Worm (Caenorhabditis elegans) whole organism, mixed stage, embryonic: ENCODE data around the gene C02F5.2.

Source experiments
- M03D4.4 ChIP-seq: sonication (generic microtip); optimal IDR thresholded peaks from 2 replicates; lab custom pipeline; 2017; ENCODE audit warnings: mild to moderate bottlenecking, missing genetic modification characterization, missing compliant biosample characterization
- elt-3 ChIP-seq: fragments of 150-350 bp; optimal IDR thresholded peaks from 2 replicates; lab custom pipeline; 2014; ENCODE audit warnings: missing biosample characterization, missing genetic modification characterization
- lin-13 ChIP-seq: fragments of 150-350 bp; optimal IDR thresholded peaks from 2 replicates; lab custom pipeline; 2014; ENCODE audit warnings: missing biosample characterization, missing genetic modification characterization
- lsy-2 ChIP-seq: fragments of 150-350 bp; optimal IDR thresholded peaks from 2 replicates; lab custom pipeline; 2014; ENCODE audit warnings: missing biosample characterization, missing genetic modification characterization
- nhr-237 ChIP-seq: fragments of 150-350 bp; optimal IDR thresholded peaks from 2 replicates; lab custom pipeline; 2014; ENCODE audit warnings: missing biosample characterization, missing genetic modification characterization
- nhr-28 ChIP-seq: fragments of 150-350 bp; optimal IDR thresholded peaks from 2 replicates; lab custom pipeline; 2014; ENCODE audit warnings: missing biosample characterization, missing genetic modification characterization
- unc-120 ChIP-seq: sonication (generic microtip); optimal IDR thresholded peaks from 2 replicates; lab custom pipeline; 2017; ENCODE audit warnings: missing genetic modification characterization, missing compliant biosample characterization; ENCODE audit not compliant: poor library complexity, severe bottlenecking
- unc-39 ChIP-seq: fragments of 150-350 bp; optimal IDR thresholded peaks from 2 replicates; lab custom pipeline; 2014; ENCODE audit warnings: missing biosample characterization, missing genetic modification characterization
- unc-62 ChIP-seq: fragments of 150-350 bp; optimal IDR thresholded peaks from 2 replicates; lab custom pipeline; 2014; ENCODE audit warnings: missing biosample characterization, missing genetic modification reagents, missing genetic modification characterization

DNA sequence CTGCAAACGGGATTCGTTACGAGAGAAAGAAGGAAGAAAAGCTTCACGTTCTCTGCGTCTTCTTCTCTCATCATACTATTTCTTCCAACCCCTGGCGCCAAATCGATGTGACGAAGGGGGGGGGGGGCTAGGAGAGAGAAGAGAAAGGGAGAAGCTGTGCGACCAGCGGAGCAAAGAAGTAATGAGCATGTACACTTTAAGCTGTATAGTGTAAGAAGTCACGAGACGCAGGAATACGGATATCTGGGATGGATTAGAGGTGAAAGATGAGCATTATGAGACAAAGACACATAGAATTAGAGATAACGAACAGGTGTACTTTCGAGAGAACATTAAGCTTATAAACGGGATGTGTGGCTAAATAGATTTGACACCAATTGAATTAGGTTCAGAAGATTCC, 47.7 kb upstream of the C02F5.2 start:
- no peak for TF ChIP-seq nhr-28 (tag; lab: Kevin White, UChicago)
- no peak for TF ChIP-seq unc-39
- TF ChIP-seq unc-62, result peak; percentile 36
- TF ChIP-seq unc-120, result peak; percentile 83
- TF ChIP-seq lin-13 (tag; lab: Kevin White, UChicago), result no peak
- no peak for TF ChIP-seq M03D4.4 (tag; lab: Kevin White, UChicago)
- TF ChIP-seq elt-3 (tag; lab: Kevin White, UChicago), result no peak
- no peak for TF ChIP-seq lsy-2 (tag; lab: Kevin White, UChicago)
- TF ChIP-seq nhr-237 (tag; lab: Kevin White, UChicago), result no peak
